Worm (Caenorhabditis elegans) whole organism, late embryonic: Measurements from ENCODE around the gene F21H7.12.

Experiments used
- hlh-30 ChIP-seq: sonication (generic microtip); optimal IDR thresholded peaks from 2 replicates; lab custom pipeline; 2017; ENCODE audit warnings: antibody characterized with exemption, missing genetic modification characterization, missing compliant biosample characterization; ENCODE audit not compliant: insufficient read depth
- hlh-8 ChIP-seq: sonication (generic microtip); optimal IDR thresholded peaks from 2 replicates; lab custom pipeline; 2016; ENCODE audit warnings: missing genotype, missing genetic modification characterization, missing compliant biosample characterization
- nhr-232 ChIP-seq: sonication (generic microtip); optimal IDR thresholded peaks from 2 replicates; lab custom pipeline; 2016; ENCODE audit warnings: missing genetic modification characterization, missing compliant biosample characterization
- pax-1 ChIP-seq: fragments of 150-350 bp; optimal IDR thresholded peaks from 2 replicates; lab custom pipeline; 2014; ENCODE audit warnings: missing biosample characterization, missing genetic modification characterization
- sox-2 ChIP-seq: fragments of 200-800 bp; sonication (Bioruptor generic); IDR thresholded peaks from 2 replicates; pipeline ENCODE4 v1.3.6; 2022; ENCODE audit warnings: missing genetic modification reagents, missing genetic modification characterization, missing compliant biosample characterization
- tbx-2 ChIP-seq: sonication (generic microtip); optimal IDR thresholded peaks from 2 replicates; lab custom pipeline; 2016; ENCODE audit warnings: missing genetic modification characterization, missing compliant biosample characterization
- unc-55 ChIP-seq: sonication (generic microtip); optimal IDR thresholded peaks from 2 replicates; lab custom pipeline; 2017; ENCODE audit warnings: missing biosample characterization, missing genetic modification reagents, missing genetic modification characterization

DNA sequence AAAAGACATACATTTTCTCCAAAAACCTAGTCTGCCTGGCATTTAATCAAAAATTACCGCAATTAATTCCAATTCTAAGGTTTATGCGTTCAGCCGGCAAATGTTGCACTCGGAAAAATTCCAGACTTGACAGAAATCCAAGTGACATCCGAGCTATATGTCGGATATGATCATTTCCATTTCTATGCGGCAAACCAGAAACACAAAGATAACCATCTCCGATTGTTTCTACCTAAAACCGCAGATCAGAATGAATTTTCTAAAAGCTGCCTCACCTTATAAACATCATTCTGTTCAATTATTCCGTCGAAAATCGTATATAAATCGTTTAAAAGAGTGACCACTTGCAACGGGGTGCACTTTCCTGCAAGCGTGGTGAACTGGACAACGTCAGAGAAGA, 19.1 kb downstream of the F21H7.12 start:
- TF ChIP-seq pax-1 (tag; lab: Kevin White, UChicago) (no peak), unc-55 (GFP tag; lab: Kevin White, UChicago) (no peak), nhr-232 (no peak), tbx-2 (tag; lab: Kevin White, UChicago) (no peak), hlh-8 (tag; lab: Kevin White, UChicago) (no peak), hlh-30 (no peak), sox-2 (GFP tag; lab: Robert Waterston, UW) (no peak)
